Fruit fly (Drosophila melanogaster) whole organism: ENCODE data around the gene CG16749.

Experiments
- CG8478 ChIP-seq: fragments of >200 bp; optimal IDR thresholded peaks from 2 replicates; lab custom pipeline; 2018; ENCODE audit warnings: inconsistent platforms
- Dll ChIP-seq: fragments of >200 bp; optimal IDR thresholded peaks from 2 replicates; lab custom pipeline; 2017
- pan ChIP-seq: fragments of >200 bp; optimal IDR thresholded peaks from 2 replicates; lab custom pipeline; 2017
- usp ChIP-seq: fragments of >200 bp; optimal IDR thresholded peaks from 2 replicates; lab custom pipeline; 2017; ENCODE audit warnings: missing biosample characterization, missing genetic modification characterization, mixed read lengths

DNA sequence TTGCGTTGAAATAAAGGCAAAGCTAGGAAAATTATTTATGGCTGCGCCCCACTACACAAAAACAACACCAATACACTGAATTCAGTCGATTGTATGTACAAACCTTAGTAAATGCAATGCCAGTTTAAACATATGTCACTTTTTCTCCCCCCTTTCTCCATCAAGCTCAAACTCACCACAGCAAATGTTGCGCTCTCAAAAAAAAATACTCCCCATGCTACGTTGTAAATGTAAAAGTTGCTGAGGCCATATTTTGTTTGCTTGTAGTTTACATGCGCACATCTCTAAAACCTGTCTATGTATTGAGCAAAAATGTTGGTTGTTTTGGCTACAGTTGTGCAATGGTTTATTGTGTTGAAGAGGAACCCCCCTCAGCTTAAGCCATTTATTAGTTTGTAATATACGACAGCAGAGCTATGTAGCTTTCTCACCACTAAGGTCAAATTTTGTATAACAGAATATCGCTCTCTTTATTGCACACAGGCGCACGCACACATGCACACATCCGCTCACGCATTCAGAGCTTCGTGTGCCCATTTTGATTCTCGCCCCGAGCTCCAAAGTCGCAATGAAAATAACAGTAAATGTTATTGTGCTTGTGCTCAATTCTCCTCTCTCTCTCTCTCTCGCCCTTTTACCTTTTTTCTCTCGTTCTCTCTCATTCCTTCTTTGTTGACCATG, 21.1 kb upstream of the CG16749 start:
- TF ChIP-seq Dll (lab: Kevin White, UChicago), result no peak
- no peak for TF ChIP-seq pan (lab: Kevin White, UChicago)
- no peak for TF ChIP-seq usp (GFP tag; lab: Kevin White, UChicago)
- no peak for TF ChIP-seq CG8478 (lab: Kevin White, UChicago)
